Worm (Caenorhabditis elegans) whole organism, young adult: Measurements from ENCODE around the gene wht-7.

Experiments used
- F37B4.10 ChIP-seq: fragments of 200-800 bp; sonication (Bioruptor generic); IDR thresholded peaks from 2 replicates; pipeline ENCODE4 v1.3.6; 2022; ENCODE audit warnings: missing genetic modification characterization, missing compliant biosample characterization
- F55B11.4 ChIP-seq: sonication (generic microtip); optimal IDR thresholded peaks from 2 replicates; lab custom pipeline; 2016; ENCODE audit warnings: missing compliant biosample characterization, missing genetic modification characterization, borderline replicate concordance; ENCODE audit not compliant: insufficient read depth
- ama-1 ChIP-seq, 3 experiments: fragments of 150-350 bp in 1 of 3; sonication (generic microtip) in 2 of 3; optimal IDR thresholded peaks; 2 replicates each; lab custom pipeline; 2014 to 2018; ENCODE audit warnings: missing biosample characterization in 2 of 3, missing genetic modification characterization in 2 of 3, missing genetic modification reagents in 2 of 3
- aptf-2 ChIP-seq: fragments of 200-800 bp; sonication (Bioruptor generic); conservative IDR thresholded peaks from 2 replicates; pipeline ENCODE4 v1.3.6; 2022; ENCODE audit warnings: missing genetic modification reagents, missing genetic modification characterization, missing compliant biosample characterization
- attf-3 ChIP-seq: fragments of 200-800 bp; sonication (Bioruptor generic); conservative IDR thresholded peaks from 2 replicates; pipeline ENCODE4 v1.3.6; 2022; ENCODE audit warnings: missing genetic modification reagents, missing genetic modification characterization, missing compliant biosample characterization
- attf-6 ChIP-seq: fragments of 200-800 bp; sonication (Bioruptor generic); IDR thresholded peaks from 2 replicates; pipeline ENCODE4 v1.3.6; 2022; ENCODE audit warnings: missing genetic modification reagents, missing genetic modification characterization, missing compliant biosample characterization
- ccch-3 ChIP-seq: fragments of 200-800 bp; sonication (Bioruptor generic); optimal IDR thresholded peaks from 2 replicates; lab custom pipeline; 2018; ENCODE audit warnings: mild to moderate bottlenecking, missing genetic modification characterization, missing compliant biosample characterization
- die-1 ChIP-seq: sonication (generic microtip); optimal IDR thresholded peaks from 2 replicates; lab custom pipeline; 2016; ENCODE audit warnings: missing genotype, mild to moderate bottlenecking, missing genetic modification characterization, missing compliant biosample characterization
- nhr-179 ChIP-seq: sonication (generic microtip); optimal IDR thresholded peaks from 2 replicates; lab custom pipeline; 2016; ENCODE audit warnings: mild to moderate bottlenecking, missing genetic modification characterization, missing compliant biosample characterization
- sea-2 ChIP-seq: fragments of 200-800 bp; sonication (Bioruptor generic); IDR thresholded peaks from 2 replicates; pipeline ENCODE4 v1.3.6; 2022; ENCODE audit warnings: missing genetic modification characterization, missing compliant biosample characterization
- snpc-4 ChIP-seq, 5 experiments: fragments of 150-350 bp in 1 of 5; sonication (generic microtip) in 4 of 5; optimal IDR thresholded peaks; 2 replicates each; lab custom pipeline; 2014 to 2018; ENCODE audit warnings: missing genetic modification characterization in 5 of 5, missing biosample characterization in 3 of 5, antibody characterized with exemption in 2 of 5, mild to moderate bottlenecking in 2 of 5, missing compliant biosample characterization in 2 of 5, missing genotype in 2 of 5, moderate library complexity in 2 of 5, missing genetic modification reagents in 1 of 5
- unc-130 ChIP-seq: sonication (generic microtip); optimal IDR thresholded peaks from 2 replicates; lab custom pipeline; 2016; ENCODE audit warnings: missing genetic modification reagents, missing genetic modification characterization, missing compliant biosample characterization

ce11 chrIII:6145896-6146295 lies 3.5 kb downstream of the wht-7 start, which contains the start of gene Y42G9A.3:
- TF ChIP-seq snpc-4 (GFP tag; optimal IDR thresholded peaks at IDR 0.05; lab: Kevin White, UChicago) (no peak), snpc-4 (tag; optimal IDR thresholded peaks at IDR 0.05; lab: Kevin White, UChicago) (no peak), attf-6 (no peak), F55B11.4 (tag; lab: Kevin White, UChicago) (no peak), die-1 (tag; lab: Kevin White, UChicago) (no peak), attf-3 (no peak), unc-130 (GFP tag; lab: Kevin White, UChicago) (no peak), aptf-2 (GFP tag; lab: Robert Waterston, UW) (no peak), ccch-3 (GFP tag; lab: Kevin White, UChicago) (no peak), ama-1 (optimal IDR thresholded peaks at IDR 0.05; lab: Kevin White, UChicago) (no peak), ama-1 (GFP tag; optimal IDR thresholded peaks at IDR 0.05; lab: Kevin White, UChicago) (no peak), F37B4.10 (GFP tag; lab: Robert Waterston, UW) (no peak), sea-2 (GFP tag; lab: Robert Waterston, UW) (no peak), nhr-179 (tag; lab: Kevin White, UChicago) (no peak)
